Worm (Caenorhabditis elegans): ENCODE data around the gene Y105C5A.1274.
"Not testable (repeated sequence)": the region's sequence is repeated elsewhere in the genome, so short reads cannot be mapped to it uniquely, and the experiment has no call there.

Y105C5A.1274 gene

DNA sequence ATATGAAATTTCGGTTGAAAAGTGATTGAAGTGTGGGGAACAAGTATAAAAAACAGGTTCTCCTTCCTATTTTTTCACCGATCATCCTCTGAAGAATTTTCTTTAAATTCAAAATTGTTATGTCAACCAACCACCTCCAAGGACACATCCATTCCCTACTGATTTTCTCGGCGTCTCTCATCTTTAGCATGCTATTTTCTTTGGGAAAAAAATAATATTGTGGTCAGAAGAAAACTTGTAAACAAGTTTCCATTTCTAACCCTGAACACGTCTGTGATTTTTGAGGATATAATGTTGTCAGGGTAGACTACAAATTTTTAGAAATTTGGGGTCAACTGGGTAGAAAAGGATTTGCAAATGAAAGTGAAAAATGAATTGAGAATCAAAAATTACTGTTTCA is 16.9 kb upstream of the Y105C5A.1274 start:
- TF ChIP-seq flt-1 (GFP tag; IDR thresholded peaks at IDR 0.05) (no peak), tab-1 (GFP tag; IDR thresholded peaks at IDR 0.05) (no peak), T22C8.4 (GFP tag; IDR thresholded peaks at IDR 0.05) (no peak), ztf-29 (GFP tag; IDR thresholded peaks at IDR 0.05) (no peak), ztf-23 (GFP tag; IDR thresholded peaks at IDR 0.05) (no peak), ref-1 (GFP tag; conservative IDR thresholded peaks at IDR 0.05) (no peak), cog-1 (tag; optimal IDR thresholded peaks at IDR 0.05) (no peak), med-1 (GFP tag; optimal IDR thresholded peaks at IDR 0.05; ENCODE audit: insufficient read depth) (no peak), klf-2 (GFP tag; conservative IDR thresholded peaks at IDR 0.05) (no peak)

DNA sequence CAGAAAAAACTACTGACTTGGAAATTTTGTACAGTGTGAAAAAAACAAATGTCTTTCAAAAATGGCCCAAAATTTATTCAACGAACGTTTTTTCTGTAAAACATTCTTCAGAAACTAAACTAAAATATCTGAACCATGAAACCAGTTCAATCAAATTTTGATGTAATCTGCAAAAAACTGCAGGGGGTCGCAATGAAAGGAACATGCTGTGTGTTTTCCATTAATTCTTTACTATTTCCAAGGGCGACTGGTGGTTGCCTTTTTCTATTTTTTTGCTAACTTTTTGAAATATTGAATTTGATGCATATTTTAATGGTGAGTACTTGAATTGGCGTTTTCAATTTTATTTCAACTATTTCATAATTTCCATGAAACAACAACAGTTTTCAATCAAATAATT is 3.3 kb upstream of the Y105C5A.1274 start, which contains the start of gene Y105C5A.9:
Gene Y105C5A.9, plus strand, starts transcription at position 301 of the 400 bp plus-strand sequence.
- no peak for TF ChIP-seq flt-1 (GFP tag; IDR thresholded peaks at IDR 0.05)
- no peak for TF ChIP-seq klf-2 (GFP tag; conservative IDR thresholded peaks at IDR 0.05)
- no peak for TF ChIP-seq T22C8.4 (GFP tag; IDR thresholded peaks at IDR 0.05)
- no peak for TF ChIP-seq ztf-29 (GFP tag; IDR thresholded peaks at IDR 0.05)
- TF ChIP-seq med-1 (GFP tag; optimal IDR thresholded peaks at IDR 0.05; ENCODE audit: insufficient read depth), result no peak
- no peak for TF ChIP-seq ref-1 (GFP tag; conservative IDR thresholded peaks at IDR 0.05)
- TF ChIP-seq tab-1 (GFP tag; IDR thresholded peaks at IDR 0.05), result no peak
- TF ChIP-seq cog-1 (tag; optimal IDR thresholded peaks at IDR 0.05), result no peak

ce11 chrIV:15635462-15635861 is 923 bp downstream of the Y105C5A.1274 start, which contains the start of gene Y105C5A.10:
Y105C5A.10 (plus strand) TSS chrIV:15635762.
- not testable (repeated sequence) for TF ChIP-seq ref-1 (GFP tag; conservative IDR thresholded peaks at IDR 0.05); flt-1 (GFP tag; IDR thresholded peaks at IDR 0.05); ztf-23 (GFP tag; IDR thresholded peaks at IDR 0.05)

DNA sequence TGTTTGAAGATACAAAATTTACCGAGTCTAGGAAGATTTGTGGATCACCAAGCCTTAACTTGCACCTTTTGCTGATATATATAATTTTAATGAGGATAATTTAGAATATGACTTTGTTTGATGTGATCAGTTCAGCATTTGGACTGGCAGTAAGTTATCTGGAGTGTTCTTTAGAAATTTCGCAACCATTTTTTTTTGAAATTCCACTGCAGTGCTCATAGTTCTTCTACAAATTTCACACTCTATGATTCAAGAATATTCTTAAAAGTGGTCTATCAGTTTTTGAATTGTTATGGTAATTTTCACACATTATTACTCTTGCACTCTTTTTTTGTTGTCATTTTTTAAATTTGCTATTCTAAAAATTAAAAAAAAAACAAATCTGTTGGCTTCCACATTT is 4.7 kb downstream of the Y105C5A.1274 start:
- no peak for TF ChIP-seq T22C8.4 (GFP tag; IDR thresholded peaks at IDR 0.05)
- TF ChIP-seq flt-1 (GFP tag; IDR thresholded peaks at IDR 0.05), result no peak
- TF ChIP-seq klf-2 (GFP tag; conservative IDR thresholded peaks at IDR 0.05), result no peak
- TF ChIP-seq ztf-23 (GFP tag; IDR thresholded peaks at IDR 0.05), result no peak
- TF ChIP-seq tab-1 (GFP tag; IDR thresholded peaks at IDR 0.05), result no peak
- no peak for TF ChIP-seq cog-1 (tag; optimal IDR thresholded peaks at IDR 0.05)
- no peak for TF ChIP-seq ztf-29 (GFP tag; IDR thresholded peaks at IDR 0.05)
- TF ChIP-seq med-1 (GFP tag; optimal IDR thresholded peaks at IDR 0.05; ENCODE audit: insufficient read depth), result no peak
- no peak for TF ChIP-seq ref-1 (GFP tag; conservative IDR thresholded peaks at IDR 0.05)

ce11 chrIV:15640852-15641251 is 6.3 kb downstream of the Y105C5A.1274 start, which contains the start of gene Y105C5A.13:
Y105C5A.13 (plus strand) TSS chrIV:15641231.
- TF ChIP-seq ref-1 (GFP tag; conservative IDR thresholded peaks at IDR 0.05), result no peak
- TF ChIP-seq med-1 (GFP tag; optimal IDR thresholded peaks at IDR 0.05; ENCODE audit: insufficient read depth), result no peak
- no peak for TF ChIP-seq tab-1 (GFP tag; IDR thresholded peaks at IDR 0.05)

- not testable (repeated sequence) for TF ChIP-seq tab-1 (GFP tag; IDR thresholded peaks at IDR 0.05); flt-1 (GFP tag; IDR thresholded peaks at IDR 0.05); cog-1 (tag; optimal IDR thresholded peaks at IDR 0.05)
Observed at ce11 chrIV:15641699-15642098, 7.2 kb downstream of the Y105C5A.1274 start, which contains the start of gene Y105C5A.12. Y105C5A.12 (minus strand) TSS chrIV:15641799.

- TF ChIP-seq ztf-23 (GFP tag; IDR thresholded peaks at IDR 0.05) (peak; percentile 41; the same call in 1 of the 2 replicates), flt-1 (GFP tag; IDR thresholded peaks at IDR 0.05) (peak; percentile 61; the same call in 1 of the 2 replicates), cog-1 (tag; optimal IDR thresholded peaks at IDR 0.05) (peak; percentile 64)
Observed at ce11 chrIV:15646418-15647220, 12.1 kb downstream of the Y105C5A.1274 start, which contains the start of the genes Y105C5A.1268 and Y105C5A.1272. Y105C5A.1268 (minus strand) TSS chrIV:15646468. Y105C5A.1272 (plus strand) TSS chrIV:15646992.

DNA sequence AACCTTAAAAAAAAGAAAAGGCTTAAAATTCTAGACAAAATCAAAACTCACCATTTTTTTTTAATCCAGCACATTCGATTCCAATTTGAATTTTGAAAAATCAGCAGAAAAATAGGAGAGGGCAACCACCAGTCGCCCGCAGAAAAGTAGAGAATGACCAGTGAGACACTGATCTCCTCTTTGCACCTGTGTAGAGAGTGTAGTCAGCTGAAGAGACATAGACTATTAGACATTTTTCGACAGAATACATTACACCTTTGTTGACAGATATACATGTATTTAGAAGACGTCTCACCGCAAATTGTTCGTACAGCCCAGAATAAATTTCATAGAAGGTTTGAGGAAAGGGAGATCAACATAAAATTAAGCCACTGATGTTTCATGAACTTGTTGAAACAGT is 13.7 kb downstream of the Y105C5A.1274 start:
- TF ChIP-seq med-1 (GFP tag; optimal IDR thresholded peaks at IDR 0.05; ENCODE audit: insufficient read depth) (no peak), flt-1 (GFP tag; IDR thresholded peaks at IDR 0.05) (no peak), ztf-29 (GFP tag; IDR thresholded peaks at IDR 0.05) (no peak), tab-1 (GFP tag; IDR thresholded peaks at IDR 0.05) (no peak), ztf-23 (GFP tag; IDR thresholded peaks at IDR 0.05) (no peak), ref-1 (GFP tag; conservative IDR thresholded peaks at IDR 0.05) (no peak), klf-2 (GFP tag; conservative IDR thresholded peaks at IDR 0.05) (no peak), cog-1 (tag; optimal IDR thresholded peaks at IDR 0.05) (no peak), T22C8.4 (GFP tag; IDR thresholded peaks at IDR 0.05) (no peak)

ce11 chrIV:15658444-15658843 is 23.9 kb downstream of the Y105C5A.1274 start:
- TF ChIP-seq klf-2 (GFP tag; conservative IDR thresholded peaks at IDR 0.05) (no peak), flt-1 (GFP tag; IDR thresholded peaks at IDR 0.05) (no peak), T22C8.4 (GFP tag; IDR thresholded peaks at IDR 0.05) (no peak), ztf-23 (GFP tag; IDR thresholded peaks at IDR 0.05) (no peak)

- TF ChIP-seq cog-1 (tag; optimal IDR thresholded peaks at IDR 0.05) (no peak), tab-1 (GFP tag; IDR thresholded peaks at IDR 0.05) (no peak), flt-1 (GFP tag; IDR thresholded peaks at IDR 0.05) (no peak), klf-2 (GFP tag; conservative IDR thresholded peaks at IDR 0.05) (no peak), ztf-29 (GFP tag; IDR thresholded peaks at IDR 0.05) (no peak), T22C8.4 (GFP tag; IDR thresholded peaks at IDR 0.05) (no peak), med-1 (GFP tag; optimal IDR thresholded peaks at IDR 0.05; ENCODE audit: insufficient read depth) (no peak), ref-1 (GFP tag; conservative IDR thresholded peaks at IDR 0.05) (no peak)
Observed at ce11 chrIV:15672994-15673393, 38.5 kb downstream of the Y105C5A.1274 start.
